Fruit fly (Drosophila melanogaster) whole organism, embryonic: ENCODE measurements around the gene CG43346.

ENCODE experiments used
- Awh ChIP-seq: fragments of 200-800 bp; sonication (Bioruptor generic); IDR thresholded peaks from 2 replicates; pipeline ENCODE4, ENCODE4 v1.3.6; 2022; ENCODE audit warnings: missing biosample characterization, missing genetic modification characterization
- CG10543 ChIP-seq: fragments of 200-800 bp; sonication (Bioruptor generic); optimal IDR thresholded peaks from 3 replicates; lab custom pipeline; 2017; ENCODE audit warnings: missing biosample characterization, mild to moderate bottlenecking, missing genetic modification characterization, moderate library complexity
- CG11085 ChIP-seq: fragments of 200-800 bp; sonication (Bioruptor generic); IDR thresholded peaks from 2 replicates; pipeline ENCODE4 v1.3.6; 2022; ENCODE audit warnings: missing biosample characterization, missing genetic modification characterization
- CG11560 ChIP-seq: fragments of 200-800 bp; sonication (Bioruptor generic); IDR thresholded peaks from 3 replicates; pipeline ENCODE4 v1.3.6; 2022; ENCODE audit warnings: missing biosample characterization, missing genetic modification characterization
- CG12299 ChIP-seq: fragments of 200-800 bp; sonication (Bioruptor generic); optimal IDR thresholded peaks from 2 replicates; lab custom pipeline; 2018; ENCODE audit warnings: missing biosample characterization, mild to moderate bottlenecking, missing genetic modification characterization
- CG17186 ChIP-seq: fragments of 200-800 bp; sonication (Bioruptor generic); optimal IDR thresholded peaks from 3 replicates; lab custom pipeline; 2017; ENCODE audit warnings: missing biosample characterization, missing genetic modification reagents, missing genetic modification characterization
- CG18262 ChIP-seq: fragments of 200-800 bp; optimal IDR thresholded peaks from 3 replicates; lab custom pipeline; 2019; ENCODE audit warnings: missing biosample characterization, mild to moderate bottlenecking, missing genetic modification characterization, moderate library complexity
- CG2202 ChIP-seq: fragments of 200-800 bp; sonication (Bioruptor generic); optimal IDR thresholded peaks from 2 replicates; lab custom pipeline; 2018; ENCODE audit warnings: missing biosample characterization, mild to moderate bottlenecking, missing genetic modification characterization
- CG3065 ChIP-seq: fragments of 200-800 bp; sonication (Bioruptor generic); optimal IDR thresholded peaks from 2 replicates; lab custom pipeline; 2016; ENCODE audit warnings: missing biosample characterization, missing genetic modification characterization
- CG33213 ChIP-seq: fragments of 200-800 bp; sonication (Bioruptor generic); optimal IDR thresholded peaks from 3 replicates; lab custom pipeline; 2016; ENCODE audit warnings: missing biosample characterization, missing genetic modification characterization
- CG4328 ChIP-seq: fragments of 200-800 bp; sonication (Bioruptor generic); optimal IDR thresholded peaks from 3 replicates; lab custom pipeline; 2017; ENCODE audit warnings: missing biosample characterization, missing genetic modification reagents, missing genetic modification characterization
- CG4360 ChIP-seq: fragments of 200-800 bp; sonication (Bioruptor generic); IDR thresholded peaks from 2 replicates; pipeline ENCODE4 v1.3.6; 2022; ENCODE audit warnings: missing biosample characterization, missing genetic modification characterization
- CG6272 ChIP-seq: fragments of 200-800 bp; sonication (Bioruptor generic); IDR thresholded peaks from 2 replicates; pipeline ENCODE4 v1.3.6; 2022; ENCODE audit warnings: missing biosample characterization, missing genetic modification characterization
- CG7372 ChIP-seq: fragments of 200-800 bp; sonication (Bioruptor generic); IDR thresholded peaks from 2 replicates; pipeline ENCODE4 v1.3.6; 2022; ENCODE audit warnings: missing biosample characterization, missing genetic modification characterization
- CG8089 ChIP-seq: fragments of 200-800 bp; sonication (Bioruptor generic); optimal IDR thresholded peaks from 3 replicates; lab custom pipeline; 2016; ENCODE audit warnings: missing biosample characterization, missing genetic modification characterization
- CkIIα-i1 ChIP-seq: fragments of 200-800 bp; sonication (Bioruptor generic); IDR thresholded peaks from 2 replicates; pipeline ENCODE4 v1.3.6; 2022; ENCODE audit warnings: missing biosample characterization, missing genetic modification characterization
- Ets65A ChIP-seq: fragments of 200-800 bp; sonication (Bioruptor generic); peaks from one replicate; lab custom pipeline; 2016; ENCODE audit warnings: missing biosample characterization, missing genetic modification characterization
- Hmx ChIP-seq: fragments of 200-800 bp; sonication (Bioruptor generic); optimal IDR thresholded peaks from 2 replicates; lab custom pipeline; 2016; ENCODE audit warnings: missing biosample characterization, missing genetic modification characterization
- Hr78 ChIP-seq, 2 experiments: fragments of 200-800 bp in 1 of 2; fragments of >200 bp in 1 of 2; sonication (Bioruptor generic) in 1 of 2; optimal IDR thresholded peaks; 2 replicates each; lab custom pipeline; 2017 to 2019; ENCODE audit warnings: missing biosample characterization in 2 of 2, missing genetic modification characterization in 2 of 2, mild to moderate bottlenecking in 1 of 2, moderate library complexity in 1 of 2
- Lhr ChIP-seq: fragments of 200-800 bp; sonication (Bioruptor generic); optimal IDR thresholded peaks from 3 replicates; lab custom pipeline; 2017; ENCODE audit warnings: mild to moderate bottlenecking, missing biosample characterization, missing genetic modification reagents, missing genetic modification characterization
- Lpt ChIP-seq: fragments of >200 bp; optimal IDR thresholded peaks from 2 replicates; lab custom pipeline; 2018; ENCODE audit warnings: missing biosample characterization, missing genetic modification characterization
- Meics ChIP-seq: fragments of 200-800 bp; sonication (Bioruptor generic); optimal IDR thresholded peaks from 2 replicates; lab custom pipeline; 2017; ENCODE audit warnings: missing biosample characterization, mild to moderate bottlenecking, missing genetic modification characterization
- NfI ChIP-seq: fragments of 200-800 bp; sonication (Bioruptor generic); optimal IDR thresholded peaks from 3 replicates; lab custom pipeline; 2018; ENCODE audit warnings: missing biosample characterization, mild to moderate bottlenecking, missing genetic modification characterization, moderate library complexity
- Pdp1 ChIP-seq, 2 experiments: fragments of 200-800 bp; sonication (Bioruptor generic); optimal IDR thresholded peaks; 3 replicates each; lab custom pipeline; 2016; ENCODE audit warnings: missing biosample characterization in 2 of 2, missing genetic modification characterization in 2 of 2, mild to moderate bottlenecking in 1 of 2, moderate library complexity in 1 of 2
- Spps ChIP-seq: fragments of 200-800 bp; sonication (Bioruptor generic); optimal IDR thresholded peaks from 2 replicates; lab custom pipeline; 2018; ENCODE audit warnings: missing biosample characterization, mild to moderate bottlenecking, missing genetic modification characterization
- Trl ChIP-seq, 3 experiments: fragments of >200 bp in 2 of 3; fragments of 200-800 bp in 1 of 3; sonication (Bioruptor generic) in 1 of 3; optimal IDR thresholded peaks; 2 replicates in 1 of 3; 3 replicates in 2 of 3; lab custom pipeline; 2016 to 2017; ENCODE audit warnings: missing biosample characterization in 1 of 3, missing genetic modification characterization in 1 of 3
- Xbp1 ChIP-seq: fragments of 200-800 bp; sonication (Bioruptor generic); optimal IDR thresholded peaks from 3 replicates; lab custom pipeline; 2016; ENCODE audit warnings: missing biosample characterization, mild to moderate bottlenecking, missing genetic modification characterization
- ac ChIP-seq: fragments of 200-800 bp; sonication (Bioruptor generic); optimal IDR thresholded peaks from 3 replicates; lab custom pipeline; 2017; ENCODE audit warnings: missing biosample characterization, mild to moderate bottlenecking, missing genetic modification characterization
- bigmax ChIP-seq: fragments of 200-800 bp; sonication (Bioruptor generic); optimal IDR thresholded peaks from 2 replicates; lab custom pipeline; 2018; ENCODE audit warnings: missing biosample characterization, mild to moderate bottlenecking, missing genetic modification characterization
- btn ChIP-seq: fragments of 200-800 bp; sonication (Bioruptor generic); optimal IDR thresholded peaks from 2 replicates; lab custom pipeline; 2016; ENCODE audit warnings: missing biosample characterization, missing genetic modification characterization
- cas ChIP-seq: fragments of 200-800 bp; sonication (Bioruptor generic); IDR thresholded peaks from 2 replicates; pipeline ENCODE4 v1.3.6; 2022; ENCODE audit warnings: missing biosample characterization, missing genetic modification characterization
- chinmo ChIP-seq: fragments of 200-800 bp; sonication (Bioruptor generic); IDR thresholded peaks from 4 replicates; pipeline ENCODE4 v1.3.6; 2022; ENCODE audit warnings: missing biosample characterization, missing genetic modification characterization; ENCODE audit not compliant: partially characterized antibody
- crol ChIP-seq: fragments of 200-800 bp; sonication (Bioruptor generic); IDR thresholded peaks from 2 replicates; pipeline ENCODE4 v1.3.6; 2022; ENCODE audit warnings: missing biosample characterization, missing genetic modification characterization
- dm ChIP-seq: fragments of 200-800 bp; sonication (Bioruptor generic); optimal IDR thresholded peaks from 3 replicates; lab custom pipeline; 2016; ENCODE audit warnings: missing biosample characterization, missing genetic modification characterization
- esg ChIP-seq: fragments of 200-800 bp; sonication (Bioruptor generic); conservative IDR thresholded peaks from 2 replicates; pipeline ENCODE4 v1.3.6; 2022; ENCODE audit warnings: missing biosample characterization, missing genetic modification characterization
- fd96Cb ChIP-seq: fragments of 200-800 bp; sonication (Bioruptor generic); optimal IDR thresholded peaks from 2 replicates; lab custom pipeline; 2018; ENCODE audit warnings: missing biosample characterization, mild to moderate bottlenecking, missing genetic modification characterization, moderate library complexity
- fu2 ChIP-seq: fragments of 200-800 bp; sonication (Bioruptor generic); optimal IDR thresholded peaks from 2 replicates; lab custom pipeline; 2016; ENCODE audit warnings: missing biosample characterization, missing genetic modification characterization
- jigr1 ChIP-seq: fragments of 200-800 bp; sonication (Bioruptor generic); IDR thresholded peaks from 3 replicates; pipeline ENCODE4 v1.3.6; 2022; ENCODE audit warnings: missing biosample characterization, missing genetic modification characterization
- ken ChIP-seq: fragments of 200-800 bp; sonication (Bioruptor generic); IDR thresholded peaks from 3 replicates; pipeline ENCODE4 v1.3.6; 2022; ENCODE audit warnings: missing biosample characterization, missing genetic modification characterization
- nerfin-2 ChIP-seq: fragments of 200-800 bp; sonication (Bioruptor generic); IDR thresholded peaks from 2 replicates; pipeline ENCODE4 v1.3.6; 2022; ENCODE audit warnings: missing biosample characterization, missing genetic modification characterization; ENCODE audit not compliant: partially characterized antibody
- nom ChIP-seq: fragments of 200-800 bp; sonication (Bioruptor generic); optimal IDR thresholded peaks from 2 replicates; lab custom pipeline; 2017; ENCODE audit warnings: missing biosample characterization, missing genetic modification characterization, mild to moderate bottlenecking, moderate library complexity, missing genetic modification reagents
- odd ChIP-seq: fragments of 200-800 bp; sonication (Bioruptor generic); optimal IDR thresholded peaks from 2 replicates; lab custom pipeline; 2017; ENCODE audit warnings: missing biosample characterization, mild to moderate bottlenecking, missing genetic modification characterization
- phol ChIP-seq: fragments of 200-800 bp; sonication (Bioruptor generic); optimal IDR thresholded peaks from 3 replicates; lab custom pipeline; 2018; ENCODE audit warnings: missing biosample characterization, mild to moderate bottlenecking, missing genetic modification characterization, moderate library complexity
- run ChIP-seq: fragments of 200-800 bp; sonication (Bioruptor generic); optimal IDR thresholded peaks from 3 replicates; lab custom pipeline; 2018; ENCODE audit warnings: missing biosample characterization, mild to moderate bottlenecking, missing genetic modification characterization
- sd ChIP-seq: fragments of 200-800 bp; sonication (Bioruptor generic); optimal IDR thresholded peaks from 3 replicates; lab custom pipeline; 2018; ENCODE audit warnings: missing biosample characterization, mild to moderate bottlenecking, missing genetic modification characterization, moderate library complexity
- slbo ChIP-seq: fragments of 200-800 bp; sonication (Bioruptor generic); IDR thresholded peaks from 2 replicates; pipeline ENCODE4 v1.3.6; 2022; ENCODE audit warnings: missing biosample characterization, missing genetic modification characterization
- stwl ChIP-seq: fragments of 200-800 bp; sonication (Bioruptor generic); optimal IDR thresholded peaks from 3 replicates; lab custom pipeline; 2018; ENCODE audit warnings: missing biosample characterization, mild to moderate bottlenecking, missing genetic modification characterization, moderate library complexity
- trem ChIP-seq: fragments of 200-800 bp; optimal IDR thresholded peaks from 3 replicates; lab custom pipeline; 2019; ENCODE audit warnings: missing biosample characterization, mild to moderate bottlenecking, missing genetic modification characterization, moderate library complexity
- usp ChIP-seq: fragments of >200 bp; optimal IDR thresholded peaks from 2 replicates; lab custom pipeline; 2017; ENCODE audit warnings: missing biosample characterization, missing genetic modification characterization

CG43346 gene

dm6 chr2L:21178436-21179216 lies 10.2 kb upstream of the CG43346 start (continued):
- TF ChIP-seq CG3065 (no peak), ac (GFP tag; lab: Kevin White, UChicago) (no peak), CG11085 (GFP tag; lab: Robert Waterston, UW) (no peak), slbo (no peak), crol (peak; percentile 82), fd96Cb (tag; lab: Kevin White, UChicago) (no peak), Spps (tag; lab: Kevin White, UChicago) (no peak), CG18262 (tag; lab: Kevin White, UChicago) (no peak), Xbp1 (GFP tag; lab: Kevin White, UChicago) (no peak), Trl (optimal IDR thresholded peaks at IDR 0.05; lab: Kevin White, UChicago) (peak in 1 of 2 experiments; percentile 52), Trl (GFP tag; optimal IDR thresholded peaks at IDR 0.05; lab: Kevin White, UChicago) (no peak), Meics (GFP tag; lab: Kevin White, UChicago) (no peak), odd (GFP tag; lab: Kevin White, UChicago) (no peak), sd (tag; lab: Kevin White, UChicago) (no peak), CG4360 (GFP tag; lab: Robert Waterston, UW) (peak; percentile 73), Awh (GFP tag; lab: Robert Waterston, UW) (no peak), Lhr (GFP tag; lab: Kevin White, UChicago) (no peak), nerfin-2 (GFP tag; lab: Robert Waterston, UW) (no peak), bigmax (GFP tag; lab: Kevin White, UChicago) (peak; percentile 58), CG10543 (GFP tag; lab: Kevin White, UChicago) (no peak), CG6272 (no peak), nom (GFP tag; lab: Kevin White, UChicago) (no peak), Hr78 (GFP tag; optimal IDR thresholded peaks at IDR 0.05; lab: Kevin White, UChicago) (peak in 1 of 2 experiments; percentile 86), run (tag; lab: Kevin White, UChicago) (no peak), Ets65A (no peak), stwl (no peak), cas (no peak), CG17186 (GFP tag; lab: Kevin White, UChicago) (no peak), Pdp1 (GFP tag; optimal IDR thresholded peaks at IDR 0.05; lab: Kevin White, UChicago) (peak in 1 of 2 experiments; percentile 93), chinmo (GFP tag; lab: Robert Waterston, UW) (0 out of 4 replicates have a peak, but pooled peaks have one; percentile 66), usp (GFP tag; lab: Kevin White, UChicago) (no peak), ken (GFP tag; lab: Robert Waterston, UW) (no peak), CG8089 (GFP tag; lab: Kevin White, UChicago) (no peak), dm (GFP tag; lab: Kevin White, UChicago) (peak; percentile 84), trem (tag; lab: Kevin White, UChicago) (no peak), CG4328 (GFP tag; lab: Kevin White, UChicago) (no peak), CG12299 (tag; lab: Kevin White, UChicago) (no peak), jigr1 (GFP tag; lab: Robert Waterston, UW) (no peak), NfI (GFP tag; lab: Kevin White, UChicago) (no peak), CG33213 (GFP tag; lab: Kevin White, UChicago) (no peak), Lpt (GFP tag; lab: Kevin White, UChicago) (no peak), esg (GFP tag; lab: Robert Waterston, UW) (no peak), Hmx (GFP tag; lab: Kevin White, UChicago) (no peak), CG7372 (GFP tag; lab: Robert Waterston, UW) (no peak), CG11560 (tag; lab: Robert Waterston, UW) (no peak), CG2202 (tag; lab: Kevin White, UChicago) (no peak), CkIIα-i1 (no peak), btn (GFP tag; lab: Kevin White, UChicago) (no peak), fu2 (GFP tag; lab: Kevin White, UChicago) (no peak), phol (tag; lab: Kevin White, UChicago) (no peak)
